Worm (Caenorhabditis elegans): ENCODE measurements around the gene daf-12.

daf-12 gene

ce11 chrX:10637048-10637928 is 1.6 kb downstream of the daf-12 start (continued):
- TF ChIP-seq ceh-2 (tag; optimal IDR thresholded peaks at IDR 0.05) (peak; percentile 27), unc-55 (GFP tag; optimal IDR thresholded peaks at IDR 0.05) (peak; percentile 37), K02D7.2 (tag; optimal IDR thresholded peaks at IDR 0.05) (no peak)

ce11 chrX:10639403-10639812 is 3.7 kb downstream of the daf-12 start:
- no peak for TF ChIP-seq fkh-6 (tag; optimal IDR thresholded peaks at IDR 0.05)
- TF ChIP-seq unc-3 (GFP tag; conservative IDR thresholded peaks at IDR 0.05) = no peak
- TF ChIP-seq unc-3 (tag; optimal IDR thresholded peaks at IDR 0.05) = no peak
- TF ChIP-seq dve-1 (tag; optimal IDR thresholded peaks at IDR 0.05) = no peak
- no peak for TF ChIP-seq hlh-6 (tag; optimal IDR thresholded peaks at IDR 0.05)
- TF ChIP-seq npax-4 (tag; optimal IDR thresholded peaks at IDR 0.05) = no peak

ce11 chrX:10640578-10640977 is 4.9 kb downstream of the daf-12 start:
- TF ChIP-seq madf-2 (tag; optimal IDR thresholded peaks at IDR 0.05) (no peak), unc-3 (GFP tag; conservative IDR thresholded peaks at IDR 0.05) (no peak), unc-3 (tag; optimal IDR thresholded peaks at IDR 0.05) (no peak), unc-86 (tag; optimal IDR thresholded peaks at IDR 0.05) (no peak), ref-2 (tag; optimal IDR thresholded peaks at IDR 0.05) (no peak), unc-42 (tag; optimal IDR thresholded peaks at IDR 0.05) (no peak), nhr-232 (tag; optimal IDR thresholded peaks at IDR 0.05) (no peak), ztf-16 (tag; optimal IDR thresholded peaks at IDR 0.05) (no peak)

- TF ChIP-seq ceh-45 (GFP tag; IDR thresholded peaks at IDR 0.05) = no peak
- TF ChIP-seq ets-4 (tag; optimal IDR thresholded peaks at IDR 0.05) = no peak
- no peak for TF ChIP-seq unc-55 (GFP tag; optimal IDR thresholded peaks at IDR 0.05)
- no peak for TF ChIP-seq odd-2 (tag; optimal IDR thresholded peaks at IDR 0.05)
- no peak for TF ChIP-seq npax-4 (tag; optimal IDR thresholded peaks at IDR 0.05)
- TF ChIP-seq pha-2 (tag; optimal IDR thresholded peaks at IDR 0.05) = no peak
- no peak for TF ChIP-seq pat-9 (tag; optimal IDR thresholded peaks at IDR 0.05)
- no peak for TF ChIP-seq gmeb-2 (tag; optimal IDR thresholded peaks at IDR 0.05)
- no peak for TF ChIP-seq zip-5 (tag; optimal IDR thresholded peaks at IDR 0.05)
Observed at ce11 chrX:10645148-10645547, 9.4 kb downstream of the daf-12 start.

- no peak for TF ChIP-seq ama-1 (optimal IDR thresholded peaks at IDR 0.05)
- TF ChIP-seq elt-2 (tag; optimal IDR thresholded peaks at IDR 0.05) = no peak
- no peak for TF ChIP-seq ceh-9 (tag; optimal IDR thresholded peaks at IDR 0.05)
- TF ChIP-seq pat-9 (tag; optimal IDR thresholded peaks at IDR 0.05) = no peak
- TF ChIP-seq unc-86 (tag; optimal IDR thresholded peaks at IDR 0.05) = no peak
- TF ChIP-seq odd-2 (tag; optimal IDR thresholded peaks at IDR 0.05) = no peak
- TF ChIP-seq K02D7.2 (tag; optimal IDR thresholded peaks at IDR 0.05) = no peak
Observed at ce11 chrX:10647590-10648105, 11.9 kb downstream of the daf-12 start.

- TF ChIP-seq ama-1 (optimal IDR thresholded peaks at IDR 0.05) = no peak
- no peak for TF ChIP-seq hlh-6 (tag; optimal IDR thresholded peaks at IDR 0.05)
- TF ChIP-seq elt-2 (tag; optimal IDR thresholded peaks at IDR 0.05) = peak; percentile 27
- no peak for TF ChIP-seq zip-5 (tag; optimal IDR thresholded peaks at IDR 0.05)
- no peak for TF ChIP-seq odd-2 (tag; optimal IDR thresholded peaks at IDR 0.05)
Observed at ce11 chrX:10650103-10650502, 14.4 kb downstream of the daf-12 start.

- TF ChIP-seq sdc-2 (tag; optimal IDR thresholded peaks at IDR 0.05) (no peak), nfya-1 (tag; optimal IDR thresholded peaks at IDR 0.05) (peak; percentile 14), ceh-19 (GFP tag; optimal IDR thresholded peaks at IDR 0.05) (no peak), madf-2 (tag; optimal IDR thresholded peaks at IDR 0.05) (no peak), ceh-31 (tag; optimal IDR thresholded peaks at IDR 0.05) (no peak), F13H6.1 (tag; optimal IDR thresholded peaks at IDR 0.05) (no peak), ceh-14 (tag; optimal IDR thresholded peaks at IDR 0.05) (no peak), K09A11.1 (tag; optimal IDR thresholded peaks at IDR 0.05; ENCODE audit: insufficient read depth) (no peak), pha-4 (tag; optimal IDR thresholded peaks at IDR 0.05) (no peak)
Observed at ce11 chrX:10656604-10657003, 20.9 kb downstream of the daf-12 start.

Measured in whole organism, late embryonic.